Worm (Caenorhabditis elegans) whole organism, young adult: ENCODE results near the gene Y57G11C.20.
A peak's percentile ranks its signal among the peaks of the same experiment; 100 is the strongest.

Experiments
- T07F8.4 ChIP-seq: sonication (generic microtip); optimal IDR thresholded peaks from 2 replicates; lab custom pipeline; 2016; ENCODE audit warnings: mild to moderate bottlenecking, missing genetic modification characterization, moderate library complexity, missing compliant biosample characterization
- Y95B8A.8 ChIP-seq: fragments of 200-800 bp; sonication (Bioruptor generic); IDR thresholded peaks from 2 replicates; pipeline ENCODE4 v1.3.6; 2022; ENCODE audit warnings: missing genetic modification reagents, missing genetic modification characterization, missing compliant biosample characterization
- ama-1 ChIP-seq, 3 experiments: fragments of 150-350 bp in 1 of 3; sonication (generic microtip) in 2 of 3; optimal IDR thresholded peaks; 2 replicates each; lab custom pipeline; 2014 to 2018; ENCODE audit warnings: missing biosample characterization in 2 of 3, missing genetic modification characterization in 2 of 3, missing genetic modification reagents in 2 of 3
- atf-7 ChIP-seq: sonication (generic microtip); optimal IDR thresholded peaks from 2 replicates; lab custom pipeline; 2017; ENCODE audit warnings: mild to moderate bottlenecking, missing genetic modification characterization, missing compliant biosample characterization
- lin-35 ChIP-seq, 3 experiments: fragments of 150-350 bp in 2 of 3; sonication (generic microtip) in 1 of 3; optimal IDR thresholded peaks; 2 replicates each; lab custom pipeline; 2014 to 2018; ENCODE audit warnings: missing biosample characterization in 3 of 3, missing genetic modification characterization in 3 of 3, missing genetic modification reagents in 3 of 3
- madf-6 ChIP-seq: fragments of 200-800 bp; sonication (Bioruptor generic); IDR thresholded peaks from 2 replicates; pipeline ENCODE4 v1.3.6; 2022; ENCODE audit warnings: missing genetic modification reagents, missing genetic modification characterization, missing compliant biosample characterization
- unc-62 ChIP-seq: fragments of 150-350 bp; optimal IDR thresholded peaks from 2 replicates; lab custom pipeline; 2014; ENCODE audit warnings: missing biosample characterization, missing genetic modification reagents, missing genetic modification characterization
- xnd-1 ChIP-seq: sonication (generic microtip); optimal IDR thresholded peaks from 2 replicates; lab custom pipeline; 2016; ENCODE audit warnings: missing genotype, missing genetic modification reagents, missing genetic modification characterization, missing compliant biosample characterization

DNA sequence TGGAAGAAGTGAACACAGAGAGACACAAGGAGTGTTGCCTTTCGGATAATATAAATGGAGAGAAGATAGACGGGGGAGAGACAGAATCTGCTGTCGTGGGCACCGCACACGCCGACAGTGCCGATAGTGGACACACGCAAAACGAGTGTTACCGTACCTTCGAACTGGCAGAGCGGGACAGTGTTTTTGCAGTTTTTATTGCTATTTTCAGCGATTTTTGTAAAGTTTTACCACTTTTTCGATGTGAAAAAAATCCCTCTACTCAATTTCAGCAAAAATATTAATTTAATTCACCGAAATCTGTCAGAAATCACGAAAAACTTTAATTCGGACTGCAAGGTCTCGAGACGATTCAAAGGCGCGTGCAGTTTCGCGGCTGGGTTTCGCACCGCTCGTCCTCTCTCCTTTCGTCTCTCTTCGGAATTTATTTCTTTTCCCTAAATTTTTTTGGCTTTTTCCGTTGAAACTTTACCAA, 18.2 kb upstream of the Y57G11C.20 start, which contains the start of gene sec-61.A:
- TF ChIP-seq madf-6 (peak; percentile 64), ama-1 (optimal IDR thresholded peaks at IDR 0.05; lab: Kevin White, UChicago) (no peak), ama-1 (GFP tag; optimal IDR thresholded peaks at IDR 0.05; lab: Kevin White, UChicago) (no peak), atf-7 (peak; percentile 45), unc-62 (GFP tag; lab: Kevin White, UChicago) (no peak), Y95B8A.8 (GFP tag; lab: Robert Waterston, UW) (no peak), lin-35 (GFP tag; optimal IDR thresholded peaks at IDR 0.05; lab: Kevin White, UChicago) (peak in 1 of 3 experiments; percentile 24), T07F8.4 (tag; lab: Kevin White, UChicago) (no peak), xnd-1 (tag; lab: Kevin White, UChicago) (peak; percentile 56)
